Fruit fly (Drosophila melanogaster) whole organism, wandering third instar larva: ENCODE measurements around the gene CG46304.

Experiments
- CrebA ChIP-seq: fragments of 200-800 bp; sonication (Bioruptor generic); optimal IDR thresholded peaks from 2 replicates; lab custom pipeline; 2016; ENCODE audit warnings: missing biosample characterization, mild to moderate bottlenecking, missing genetic modification characterization, borderline replicate concordance
- psq ChIP-seq: fragments of 200-800 bp; sonication (Bioruptor generic); optimal IDR thresholded peaks from 3 replicates; lab custom pipeline; 2017; ENCODE audit warnings: missing biosample characterization, mild to moderate bottlenecking, missing genetic modification characterization, moderate library complexity

DNA sequence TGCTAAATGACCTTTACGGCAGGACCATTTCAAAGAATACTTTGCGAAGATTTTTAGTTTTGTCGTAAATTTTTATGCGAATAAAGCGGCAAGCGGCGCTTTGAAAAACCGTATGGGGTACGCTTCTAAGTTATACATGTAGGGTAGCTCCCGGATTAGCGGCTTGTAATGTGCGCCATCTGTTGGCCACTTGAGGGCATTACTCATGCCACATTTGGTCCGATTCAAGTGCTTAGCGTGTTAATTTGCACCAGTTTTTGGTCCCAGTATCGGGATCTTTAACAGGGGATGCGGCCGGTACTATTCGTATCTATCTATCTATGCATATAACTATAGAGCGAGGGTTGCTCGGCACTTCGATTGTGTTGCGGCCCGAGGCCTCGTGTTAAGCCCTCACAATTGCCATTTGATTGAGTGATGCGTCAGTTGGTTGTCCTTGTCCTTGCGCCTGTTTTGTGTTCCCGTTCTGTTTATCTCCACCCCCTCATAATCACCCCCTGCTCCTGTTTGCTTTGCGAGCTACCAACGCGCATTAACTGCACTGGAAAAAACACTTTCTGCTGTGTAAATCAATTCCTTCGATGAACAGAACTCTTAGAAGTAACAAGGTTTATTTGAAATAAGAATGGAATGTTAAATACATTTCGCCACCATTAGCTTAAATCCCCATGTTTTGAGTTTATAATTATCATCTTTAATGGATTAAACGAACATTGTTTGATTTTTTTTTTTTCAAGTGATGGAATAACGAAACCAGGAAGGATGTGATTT is 15.6 kb upstream of the CG46304 start:
- no peak for TF ChIP-seq psq
- no peak for TF ChIP-seq CrebA (GFP tag; lab: Kevin White, UChicago)
